Fruit fly (Drosophila melanogaster) whole organism, larva: Measurements from ENCODE around the gene CG18661.

Experiments
- noc ChIP-seq: fragments of 200-800 bp; sonication (Bioruptor generic); optimal IDR thresholded peaks from 3 replicates; lab custom pipeline; 2019; ENCODE audit warnings: missing biosample characterization, mild to moderate bottlenecking, missing genetic modification characterization, moderate library complexity

CG18661 gene

dm6 chr2L:9019438-9019837 is 22.0 kb downstream of the CG18661 start:
- TF ChIP-seq noc: no peak

- no peak for TF ChIP-seq noc
These were observed 28.8 kb downstream of the CG18661 start for dm6 chr2L:9026157-9026556.

DNA sequence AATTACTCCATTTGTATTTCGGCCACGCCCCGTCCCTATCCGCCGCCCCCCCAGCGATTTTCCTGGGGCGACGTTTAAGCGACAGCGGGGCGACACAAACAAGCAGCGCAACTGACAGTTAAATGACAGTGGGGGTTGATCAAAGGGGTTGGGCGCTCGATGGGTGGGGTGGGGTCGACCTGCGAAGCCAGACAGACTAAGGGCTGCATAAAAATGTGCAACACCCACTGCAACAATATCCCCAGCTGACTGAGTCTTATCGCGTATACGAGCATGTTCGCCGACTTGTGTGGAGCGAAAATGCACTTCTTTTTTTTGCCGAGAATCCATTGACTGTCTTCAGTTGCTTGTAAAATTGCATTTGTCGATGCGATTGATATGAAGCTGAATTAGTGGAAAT is 34.3 kb downstream of the CG18661 start, which contains the start of gene CG9582:
Gene CG9582 (minus strand): TSS at position 101 of the 400 bp plus-strand sequence.
- no peak for TF ChIP-seq noc
